Worm (Caenorhabditis elegans): Measurements from ENCODE around the gene arrd-5.

- TF ChIP-seq cebp-2 (GFP tag; IDR thresholded peaks at IDR 0.05) (no peak), bed-2 (GFP tag; IDR thresholded peaks at IDR 0.05) (no peak), rec-8 (tag; optimal IDR thresholded peaks at IDR 0.05) (no peak), mcd-1 (GFP tag; IDR thresholded peaks at IDR 0.05) (no peak), snpc-1.1 (tag; optimal IDR thresholded peaks at IDR 0.05; ENCODE audit: insufficient read depth) (no peak), nfyb-1 (GFP tag; IDR thresholded peaks at IDR 0.05) (no peak), F39B2.1 (GFP tag; IDR thresholded peaks at IDR 0.05) (no peak), madf-6 (GFP tag; IDR thresholded peaks at IDR 0.05) (no peak), mel-28 (tag; optimal IDR thresholded peaks at IDR 0.05; ENCODE audit: borderline replicate concordance) (no peak), nfya-1 (tag; optimal IDR thresholded peaks at IDR 0.05; ENCODE audit: borderline replicate concordance, insufficient read depth) (no peak), sdz-38 (tag; optimal IDR thresholded peaks at IDR 0.05) (no peak), egl-18 (GFP tag; IDR thresholded peaks at IDR 0.05) (no peak)
Observed at ce11 chrII:9849497-9849896, 14.5 kb downstream of the arrd-5 start, which contains the start of gene old-2.
